Fruit fly (Drosophila melanogaster): Measurements from ENCODE around the gene Cyp4d2.

The Cyp4d2 gene

dm6 chrX:2149478-2149877 lies 26.3 kb upstream of the Cyp4d2 start, which contains the start of gene bcn92 (continued):
- TF ChIP-seq Hr39 (optimal IDR thresholded peaks at IDR 0.05): no peak
- TF ChIP-seq jing (GFP tag; optimal IDR thresholded peaks at IDR 0.05): no peak
- TF ChIP-seq sens-2 (GFP tag; IDR thresholded peaks at IDR 0.05): no peak
- TF ChIP-seq sob (GFP tag; IDR thresholded peaks at IDR 0.05): peak; percentile 57
- TF ChIP-seq CG9727 (GFP tag; optimal IDR thresholded peaks at IDR 0.05): peak; percentile 27
- no peak for TF ChIP-seq CG32767 (GFP tag; IDR thresholded peaks at IDR 0.05)
- no peak for TF ChIP-seq p53 (GFP tag; optimal IDR thresholded peaks at IDR 0.05)
- peak; percentile 45 for TF ChIP-seq Myb (GFP tag; optimal IDR thresholded peaks at IDR 0.05)
- peak; percentile 34 for TF ChIP-seq CG2116 (GFP tag; optimal IDR thresholded peaks at IDR 0.05)
- TF ChIP-seq cas (GFP tag; IDR thresholded peaks at IDR 0.05): 0 out of 2 replicates have a peak, but pooled peaks have one; percentile 23
- TF ChIP-seq CG6689 (GFP tag; IDR thresholded peaks at IDR 0.05): peak; percentile 18; the same call in 1 of the 2 replicates
- TF ChIP-seq CG10267 (tag; optimal IDR thresholded peaks at IDR 0.05): peak; percentile 50
- peak; percentile 32 for TF ChIP-seq B-H2 (GFP tag; optimal IDR thresholded peaks at IDR 0.05)
- no peak for TF ChIP-seq nerfin-1 (tag; optimal IDR thresholded peaks at IDR 0.05)
- TF ChIP-seq knrl (GFP tag; IDR thresholded peaks at IDR 0.05; ENCODE audit: partially characterized antibody): peak; percentile 94
- no peak for TF ChIP-seq CG12219 (GFP tag; optimal IDR thresholded peaks at IDR 0.05)
- peak; percentile 23 for TF ChIP-seq Dip3 (GFP tag; optimal IDR thresholded peaks at IDR 0.05)
- TF ChIP-seq Dfd (GFP tag; optimal IDR thresholded peaks at IDR 0.05): no peak
- no peak for TF ChIP-seq klu (GFP tag; IDR thresholded peaks at IDR 0.05)
- TF ChIP-seq repo (GFP tag; optimal IDR thresholded peaks at IDR 0.05): no peak
- TF ChIP-seq CG18011 (GFP tag; optimal IDR thresholded peaks at IDR 0.05): no peak
- TF ChIP-seq ato (GFP tag; IDR thresholded peaks at IDR 0.05; ENCODE audit: partially characterized antibody): peak; percentile 87
- no peak for TF ChIP-seq twi (tag; optimal IDR thresholded peaks at IDR 0.05)
- TF ChIP-seq CG7357 (GFP tag; IDR thresholded peaks at IDR 0.05): no peak
- TF ChIP-seq CG12299 (tag; optimal IDR thresholded peaks at IDR 0.05): no peak
- TF ChIP-seq sna (GFP tag; IDR thresholded peaks at IDR 0.05; ENCODE audit: partially characterized antibody): peak; percentile 93
- peak; percentile 48 for TF ChIP-seq sug (tag; optimal IDR thresholded peaks at IDR 0.05)
- TF ChIP-seq Dp (GFP tag; optimal IDR thresholded peaks at IDR 0.05): peak; percentile 10
- TF ChIP-seq crc (GFP tag; optimal IDR thresholded peaks at IDR 0.05): peak; percentile 6
- TF ChIP-seq CG11560 (tag; IDR thresholded peaks at IDR 0.05): no peak
- no peak for TF ChIP-seq NC2α (GFP tag; optimal IDR thresholded peaks at IDR 0.05)
- TF ChIP-seq CG6175 (GFP tag; IDR thresholded peaks at IDR 0.05): no peak
- no peak for TF ChIP-seq CG8944 (GFP tag; optimal IDR thresholded peaks at IDR 0.05)
- peak; percentile 35; the same call in 1 of the 3 replicates for TF ChIP-seq ci (GFP tag; IDR thresholded peaks at IDR 0.05)
- peak; percentile 82 for TF ChIP-seq CG7963 (GFP tag; IDR thresholded peaks at IDR 0.05; ENCODE audit: partially characterized antibody)
- TF ChIP-seq Rx (GFP tag; IDR thresholded peaks at IDR 0.05): no peak
- peak; percentile 46 for TF ChIP-seq CG12769 (tag; optimal IDR thresholded peaks at IDR 0.05)
- TF ChIP-seq CG4404 (GFP tag; IDR thresholded peaks at IDR 0.05): no peak
- no peak for TF ChIP-seq CG17186 (GFP tag; optimal IDR thresholded peaks at IDR 0.05)
- no peak for TF ChIP-seq D19A (tag; optimal IDR thresholded peaks at IDR 0.05)
- peak; percentile 38 for TF ChIP-seq CG13775 (GFP tag; optimal IDR thresholded peaks at IDR 0.05)
- no peak for TF ChIP-seq Sox100B (GFP tag; optimal IDR thresholded peaks at IDR 0.05)
- TF ChIP-seq fd3F (GFP tag; optimal IDR thresholded peaks at IDR 0.05): no peak
- peak; percentile 14 for TF ChIP-seq pnt (GFP tag; optimal IDR thresholded peaks at IDR 0.05)
- TF ChIP-seq CG6683 (GFP tag; optimal IDR thresholded peaks at IDR 0.05): no peak
- no peak for TF ChIP-seq ap (GFP tag; IDR thresholded peaks at IDR 0.05)
- peak; percentile 32 for TF ChIP-seq az2 (GFP tag; optimal IDR thresholded peaks at IDR 0.05)
- TF ChIP-seq Bgb (GFP tag; IDR thresholded peaks at IDR 0.05; ENCODE audit: partially characterized antibody): peak; percentile 95
- TF ChIP-seq bab2 (GFP tag; optimal IDR thresholded peaks at IDR 0.05): peak; percentile 33
- peak; percentile 39; the same call in 1 of the 3 replicates for TF ChIP-seq CG17361 (GFP tag; IDR thresholded peaks at IDR 0.05)
- TF ChIP-seq vfl (GFP tag; optimal IDR thresholded peaks at IDR 0.05): peak; percentile 33
- no peak for TF ChIP-seq Doc2 (GFP tag; IDR thresholded peaks at IDR 0.05)

All from whole organism, embryonic.